Worm (Caenorhabditis elegans) whole organism, L3 larva: Measurements from ENCODE around the gene T25E4.1.

ENCODE experiments used
- R02D3.7 ChIP-seq: fragments of 150-350 bp; optimal IDR thresholded peaks from 2 replicates; lab custom pipeline; 2014; ENCODE audit warnings: missing biosample characterization, missing genetic modification characterization
- ZK546.5 ChIP-seq: sonication (generic microtip); optimal IDR thresholded peaks from 2 replicates; lab custom pipeline; 2017; ENCODE audit warnings: missing biosample characterization, missing genetic modification characterization
- ama-1 ChIP-seq: fragments of 150-350 bp; optimal IDR thresholded peaks from 2 replicates; lab custom pipeline; 2018
- ceh-82 ChIP-seq: fragments of 150-350 bp; optimal IDR thresholded peaks from 2 replicates; lab custom pipeline; 2014; ENCODE audit warnings: missing biosample characterization, missing genetic modification characterization
- lin-15B ChIP-seq: fragments of 150-350 bp; optimal IDR thresholded peaks from 2 replicates; lab custom pipeline; 2014; ENCODE audit warnings: missing biosample characterization, missing genetic modification characterization
- lin-39 ChIP-seq: fragments of 150-350 bp; optimal IDR thresholded peaks from 2 replicates; lab custom pipeline; 2018; ENCODE audit warnings: missing biosample characterization, missing genetic modification reagents, missing genetic modification characterization
- nfya-1 ChIP-seq: sonication (generic microtip); optimal IDR thresholded peaks from 2 replicates; lab custom pipeline; 2017; ENCODE audit warnings: missing genetic modification characterization, mild to moderate bottlenecking, missing compliant biosample characterization, antibody characterized with exemption, moderate library complexity; ENCODE audit not compliant: insufficient read depth
- nhr-11 ChIP-seq: fragments of 150-350 bp; optimal IDR thresholded peaks from 2 replicates; lab custom pipeline; 2014; ENCODE audit warnings: missing biosample characterization, missing genetic modification characterization
- nhr-12 ChIP-seq: fragments of 150-350 bp; optimal IDR thresholded peaks from 2 replicates; lab custom pipeline; 2014; ENCODE audit warnings: missing biosample characterization, missing genetic modification characterization
- nhr-77 ChIP-seq: fragments of 150-350 bp; optimal IDR thresholded peaks from 2 replicates; lab custom pipeline; 2014; ENCODE audit warnings: missing biosample characterization, missing genetic modification characterization
- snpc-4 ChIP-seq: fragments of 150-350 bp; optimal IDR thresholded peaks from 2 replicates; lab custom pipeline; 2014; ENCODE audit warnings: missing biosample characterization, missing genetic modification characterization
- ztf-11 ChIP-seq: fragments of 150-350 bp; optimal IDR thresholded peaks from 2 replicates; lab custom pipeline; 2014; ENCODE audit warnings: missing biosample characterization, missing genetic modification characterization

ce11 chrII:5543476-5544144 lies 34.5 kb upstream of the T25E4.1 start:
- TF ChIP-seq R02D3.7, result peak; percentile 90
- TF ChIP-seq nhr-77 (tag; lab: Kevin White, UChicago), result peak; percentile 93
- peak; percentile 97 for TF ChIP-seq lin-39 (tag; lab: Kevin White, UChicago)
- TF ChIP-seq lin-15B (tag; lab: Kevin White, UChicago), result peak; percentile 85
- TF ChIP-seq ceh-82 (tag; lab: Kevin White, UChicago), result peak; percentile 95
- peak; percentile 61 for TF ChIP-seq ztf-11 (tag; lab: Kevin White, UChicago)
- TF ChIP-seq ama-1 (lab: Kevin White, UChicago), result peak; percentile 100
- TF ChIP-seq ZK546.5 (tag; lab: Kevin White, UChicago), result peak; percentile 44
- TF ChIP-seq nfya-1, result peak; percentile 97
- no peak for TF ChIP-seq nhr-12
- TF ChIP-seq snpc-4 (tag; lab: Kevin White, UChicago), result peak; percentile 100
- TF ChIP-seq nhr-11 (tag; lab: Kevin White, UChicago), result peak; percentile 95
